Worm (Caenorhabditis elegans) whole organism, mixed stage, embryonic: ENCODE measurements around the gene gly-1.

Experiments
- bed-3 ChIP-seq: fragments of 200-800 bp; sonication (Bioruptor generic); optimal IDR thresholded peaks from 3 replicates; lab custom pipeline; 2018; ENCODE audit warnings: mild to moderate bottlenecking, missing genetic modification characterization, moderate library complexity, missing compliant biosample characterization
- blmp-1 ChIP-seq: fragments of 150-350 bp; optimal IDR thresholded peaks from 2 replicates; lab custom pipeline; 2014; ENCODE audit warnings: missing biosample characterization, missing genetic modification characterization
- ceh-39 ChIP-seq: fragments of 150-350 bp; optimal IDR thresholded peaks from 2 replicates; lab custom pipeline; 2014; ENCODE audit warnings: missing biosample characterization, missing genetic modification characterization
- ceh-43 ChIP-seq: fragments of 200-800 bp; sonication (Bioruptor generic); optimal IDR thresholded peaks from 2 replicates; lab custom pipeline; 2018; ENCODE audit warnings: mild to moderate bottlenecking, missing genetic modification characterization, moderate library complexity, missing compliant biosample characterization
- ceh-83 ChIP-seq: fragments of 200-800 bp; sonication (Bioruptor generic); optimal IDR thresholded peaks from 2 replicates; lab custom pipeline; 2018; ENCODE audit warnings: mild to moderate bottlenecking, missing genetic modification characterization, missing compliant biosample characterization
- ces-1 ChIP-seq: fragments of 150-350 bp; optimal IDR thresholded peaks from 2 replicates; lab custom pipeline; 2014; ENCODE audit warnings: missing biosample characterization, missing genetic modification reagents, missing genetic modification characterization
- cnd-1 ChIP-seq: fragments of 200-800 bp; sonication (Bioruptor generic); optimal IDR thresholded peaks from 2 replicates; lab custom pipeline; 2018; ENCODE audit warnings: mild to moderate bottlenecking, missing genetic modification characterization, missing compliant biosample characterization
- drap-1 ChIP-seq: fragments of 200-800 bp; sonication (Bioruptor generic); optimal IDR thresholded peaks from 3 replicates; lab custom pipeline; 2018; ENCODE audit warnings: mild to moderate bottlenecking, missing genetic modification characterization, missing compliant biosample characterization
- elt-1 ChIP-seq: sonication (generic microtip); optimal IDR thresholded peaks from 2 replicates; lab custom pipeline; 2017; ENCODE audit warnings: missing genetic modification characterization, mild to moderate bottlenecking, missing compliant biosample characterization, antibody characterized with exemption, moderate library complexity, borderline replicate concordance; ENCODE audit not compliant: insufficient read depth
- elt-3 ChIP-seq: fragments of 150-350 bp; optimal IDR thresholded peaks from 2 replicates; lab custom pipeline; 2014; ENCODE audit warnings: missing biosample characterization, missing genetic modification characterization
- flh-1 ChIP-seq: fragments of 200-800 bp; sonication (Bioruptor generic); optimal IDR thresholded peaks from 2 replicates; lab custom pipeline; 2018; ENCODE audit warnings: mild to moderate bottlenecking, missing genetic modification characterization, moderate library complexity, missing compliant biosample characterization
- ham-2 ChIP-seq: fragments of 200-800 bp; sonication (Bioruptor generic); optimal IDR thresholded peaks from 2 replicates; lab custom pipeline; 2018; ENCODE audit warnings: mild to moderate bottlenecking, missing genetic modification characterization, missing compliant biosample characterization
- hlh-1 ChIP-seq: fragments of 150-350 bp; optimal IDR thresholded peaks from 2 replicates; lab custom pipeline; 2014; ENCODE audit warnings: missing biosample characterization, missing genetic modification reagents, missing genetic modification characterization
- lin-13 ChIP-seq: fragments of 150-350 bp; optimal IDR thresholded peaks from 2 replicates; lab custom pipeline; 2014; ENCODE audit warnings: missing biosample characterization, missing genetic modification characterization
- lsy-2 ChIP-seq: fragments of 150-350 bp; optimal IDR thresholded peaks from 2 replicates; lab custom pipeline; 2014; ENCODE audit warnings: missing biosample characterization, missing genetic modification characterization
- mab-5 ChIP-seq: fragments of 150-350 bp; optimal IDR thresholded peaks from 2 replicates; lab custom pipeline; 2014; ENCODE audit warnings: missing biosample characterization, missing genetic modification characterization
- mep-1 ChIP-seq: fragments of 150-350 bp; optimal IDR thresholded peaks from 2 replicates; lab custom pipeline; 2017; ENCODE audit warnings: missing biosample characterization, missing genetic modification reagents, missing genetic modification characterization, inconsistent platforms
- nhr-12 ChIP-seq: fragments of 150-350 bp; optimal IDR thresholded peaks from 2 replicates; lab custom pipeline; 2014; ENCODE audit warnings: missing biosample characterization, missing genetic modification characterization
- nhr-2 ChIP-seq: fragments of 150-350 bp; optimal IDR thresholded peaks from 2 replicates; lab custom pipeline; 2014; ENCODE audit warnings: missing biosample characterization, missing genetic modification characterization
- nhr-237 ChIP-seq: fragments of 150-350 bp; optimal IDR thresholded peaks from 2 replicates; lab custom pipeline; 2014; ENCODE audit warnings: missing biosample characterization, missing genetic modification characterization
- nhr-28 ChIP-seq: fragments of 150-350 bp; optimal IDR thresholded peaks from 2 replicates; lab custom pipeline; 2014; ENCODE audit warnings: missing biosample characterization, missing genetic modification characterization
- nhr-76 ChIP-seq: sonication (generic microtip); optimal IDR thresholded peaks from 2 replicates; lab custom pipeline; 2017; ENCODE audit warnings: missing biosample characterization, missing genetic modification characterization
- pha-4 ChIP-seq: fragments of 150-350 bp; optimal IDR thresholded peaks from 2 replicates; lab custom pipeline; 2018; ENCODE audit warnings: missing biosample characterization, missing genetic modification reagents, missing genetic modification characterization
- snpc-4 ChIP-seq: fragments of 150-350 bp; optimal IDR thresholded peaks from 2 replicates; lab custom pipeline; 2014; ENCODE audit warnings: missing biosample characterization, missing genetic modification characterization
- sptf-1 ChIP-seq: sonication (generic microtip); optimal IDR thresholded peaks from 2 replicates; lab custom pipeline; 2017; ENCODE audit warnings: mild to moderate bottlenecking, missing genetic modification characterization, moderate library complexity, missing compliant biosample characterization
- tbx-8 ChIP-seq: fragments of 200-800 bp; sonication (Bioruptor generic); optimal IDR thresholded peaks from 2 replicates; lab custom pipeline; 2018; ENCODE audit warnings: mild to moderate bottlenecking, missing genetic modification characterization, moderate library complexity, missing compliant biosample characterization
- unc-120 ChIP-seq: sonication (generic microtip); optimal IDR thresholded peaks from 2 replicates; lab custom pipeline; 2017; ENCODE audit warnings: missing genetic modification characterization, missing compliant biosample characterization; ENCODE audit not compliant: poor library complexity, severe bottlenecking
- unc-39 ChIP-seq: fragments of 150-350 bp; optimal IDR thresholded peaks from 2 replicates; lab custom pipeline; 2014; ENCODE audit warnings: missing biosample characterization, missing genetic modification characterization
- zip-8 ChIP-seq: fragments of 150-350 bp; optimal IDR thresholded peaks from 2 replicates; lab custom pipeline; 2014; ENCODE audit warnings: missing biosample characterization, missing genetic modification characterization

gly-1 gene

ce11 chrII:10902104-10902503 lies at the start of gene gly-1:
TSS of gene gly-1 (minus strand) at chrII:10902204.
- no peak for TF ChIP-seq lin-13
- TF ChIP-seq lsy-2 (tag; lab: Kevin White, UChicago) = no peak
- TF ChIP-seq nhr-2 = no peak
- TF ChIP-seq bed-3 (GFP tag; lab: Kevin White, UChicago) = no peak
- no peak for TF ChIP-seq zip-8 (tag; lab: Kevin White, UChicago)
- no peak for TF ChIP-seq nhr-12 (tag; lab: Kevin White, UChicago)
- TF ChIP-seq nhr-76 (tag; lab: Kevin White, UChicago) = no peak
- no peak for TF ChIP-seq ceh-83 (GFP tag; lab: Kevin White, UChicago)
- no peak for TF ChIP-seq ceh-43 (GFP tag; lab: Kevin White, UChicago)
- TF ChIP-seq, all 35 proteins: peak for 0

- TF ChIP-seq pha-4 (tag; lab: Kevin White, UChicago) (no peak), cnd-1 (tag; lab: Kevin White, UChicago) (no peak), zip-8 (tag; lab: Kevin White, UChicago) (no peak), blmp-1 (tag; lab: Kevin White, UChicago) (peak; percentile 6)
These were observed 48.2 kb upstream of the gly-1 start, which contains the start of gene gst-5 for ce11 chrII:10950107-10950679. TSS of gene gst-5 (plus strand) at chrII:10950352.

ce11 chrII:10949383-10949782 lies 47.4 kb upstream of the gly-1 start:
- no peak for TF ChIP-seq ceh-83 (GFP tag; lab: Kevin White, UChicago)
- TF ChIP-seq mep-1 (tag; lab: Kevin White, UChicago) = no peak
- TF ChIP-seq snpc-4 (tag; lab: Kevin White, UChicago) = no peak
- TF ChIP-seq pha-4 (tag; lab: Kevin White, UChicago) = no peak
- TF ChIP-seq nhr-2 = no peak
- no peak for TF ChIP-seq cnd-1 (tag; lab: Kevin White, UChicago)
- no peak for TF ChIP-seq ham-2 (GFP tag; lab: Kevin White, UChicago)
- TF ChIP-seq mab-5 (tag; lab: Kevin White, UChicago) = no peak
- TF ChIP-seq hlh-1 (tag; lab: Kevin White, UChicago) = no peak
- no peak for TF ChIP-seq tbx-8
- no peak for TF ChIP-seq ces-1 (GFP tag; lab: Kevin White, UChicago)
- no peak for TF ChIP-seq elt-1 (tag; lab: Kevin White, UChicago)
- no peak for TF ChIP-seq nhr-28 (tag; lab: Kevin White, UChicago)
- no peak for TF ChIP-seq nhr-237 (tag; lab: Kevin White, UChicago)
- no peak for TF ChIP-seq bed-3 (GFP tag; lab: Kevin White, UChicago)
- no peak for TF ChIP-seq unc-39 (tag; lab: Kevin White, UChicago)

ce11 chrII:10948236-10949025 lies 46.4 kb upstream of the gly-1 start:
- TF ChIP-seq mab-5 (tag; lab: Kevin White, UChicago) (no peak), unc-39 (tag; lab: Kevin White, UChicago) (no peak), snpc-4 (tag; lab: Kevin White, UChicago) (no peak), cnd-1 (tag; lab: Kevin White, UChicago) (no peak), elt-3 (no peak), ham-2 (GFP tag; lab: Kevin White, UChicago) (no peak), flh-1 (GFP tag; lab: Kevin White, UChicago) (no peak), sptf-1 (tag; lab: Kevin White, UChicago) (no peak), hlh-1 (tag; lab: Kevin White, UChicago) (no peak), pha-4 (tag; lab: Kevin White, UChicago) (no peak), ceh-39 (no peak), lsy-2 (tag; lab: Kevin White, UChicago) (no peak), nhr-237 (tag; lab: Kevin White, UChicago) (no peak), ces-1 (GFP tag; lab: Kevin White, UChicago) (no peak), drap-1 (GFP tag; lab: Kevin White, UChicago) (no peak), blmp-1 (tag; lab: Kevin White, UChicago) (no peak), ceh-43 (GFP tag; lab: Kevin White, UChicago) (no peak), ceh-83 (GFP tag; lab: Kevin White, UChicago) (no peak), nhr-76 (tag; lab: Kevin White, UChicago) (no peak)

- TF ChIP-seq unc-120 (no peak), nhr-76 (tag; lab: Kevin White, UChicago) (no peak), unc-39 (tag; lab: Kevin White, UChicago) (no peak), ceh-43 (GFP tag; lab: Kevin White, UChicago) (no peak)
- TF ChIP-seq, all 35 proteins: peak for 0
These were observed 45.3 kb upstream of the gly-1 start, which contains the start of the genes tceb-3 and gskl-1 for ce11 chrII:10947317-10947716. TSS of gene tceb-3 (minus strand) at chrII:10947417. TSS of gene gskl-1 (plus strand) at chrII:10947559.
